Worm (Caenorhabditis elegans) whole organism, L1 larva: ENCODE data around the gene mca-1.

ENCODE experiments used
- ama-1 ChIP-seq: fragments of 150-350 bp; optimal IDR thresholded peaks from 2 replicates; lab custom pipeline; 2014
- blmp-1 ChIP-seq: fragments of 150-350 bp; optimal IDR thresholded peaks from 2 replicates; lab custom pipeline; 2014; ENCODE audit warnings: missing biosample characterization, missing genetic modification characterization
- egl-27 ChIP-seq, 2 experiments: fragments of 150-350 bp in 1 of 2; sonication (generic microtip); optimal IDR thresholded peaks; 3 replicates each; lab custom pipeline; 2017 to 2018; ENCODE audit warnings: missing biosample characterization in 2 of 2, missing genetic modification characterization in 2 of 2, missing genetic modification reagents in 2 of 2
- nhr-12 ChIP-seq: sonication (generic microtip); optimal IDR thresholded peaks from 2 replicates; lab custom pipeline; 2017; ENCODE audit warnings: missing biosample characterization, missing genetic modification characterization

DNA sequence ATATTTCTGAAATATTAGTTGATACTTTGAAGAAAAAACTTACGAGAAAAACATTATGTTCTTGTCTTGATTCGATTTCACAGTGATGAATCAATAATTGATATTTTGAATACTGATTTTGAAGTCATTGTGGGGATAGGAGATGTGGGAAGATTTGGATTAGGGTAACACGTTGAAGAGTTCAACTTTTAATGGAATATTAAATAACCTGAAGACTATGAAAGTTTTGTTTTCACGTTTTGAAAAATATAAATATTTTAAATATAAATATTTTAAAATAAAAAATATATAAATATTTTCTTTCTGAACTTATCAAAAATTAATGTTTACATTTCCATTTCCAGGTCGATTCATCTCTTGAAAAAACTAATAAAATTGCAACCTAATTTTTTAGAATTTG is 42.3 kb downstream of the mca-1 start, which contains the start of gene pei-1:
- TF ChIP-seq blmp-1, result no peak
- no peak for TF ChIP-seq ama-1
- no peak for TF ChIP-seq nhr-12 (tag; lab: Kevin White, UChicago)
- TF ChIP-seq egl-27 (tag; optimal IDR thresholded peaks at IDR 0.05; lab: Kevin White, UChicago), result no peak
